Worm (Caenorhabditis elegans): Measurements from ENCODE around the gene srg-26.

DNA sequence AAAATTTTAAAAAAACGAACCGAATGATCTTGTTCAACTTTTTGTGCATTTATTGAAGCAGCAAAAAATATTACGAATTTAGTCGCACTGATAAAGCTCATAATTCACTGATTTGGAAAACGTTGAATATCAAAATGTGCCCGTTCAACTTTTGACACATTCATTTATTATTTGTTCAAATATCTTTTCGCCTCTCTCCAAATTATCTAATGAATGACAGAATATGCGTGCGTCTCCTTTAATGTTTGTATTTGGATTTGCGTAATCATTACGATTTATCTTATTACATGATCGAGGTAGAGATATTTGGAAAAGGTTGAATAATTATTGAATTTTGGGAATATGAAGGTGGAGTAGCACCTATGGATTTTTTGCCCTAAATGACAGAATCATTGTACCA lies 18.4 kb downstream of the srg-26 start, which contains the start of gene T09D3.3:
- TF ChIP-seq dve-1 (tag; optimal IDR thresholded peaks at IDR 0.05): no peak
- TF ChIP-seq pqm-1 (tag; optimal IDR thresholded peaks at IDR 0.05): no peak
- no peak for TF ChIP-seq elt-2 (tag; optimal IDR thresholded peaks at IDR 0.05)
- no peak for TF ChIP-seq ceh-30 (tag; optimal IDR thresholded peaks at IDR 0.05)
- TF ChIP-seq Y22D7AL.16 (tag; optimal IDR thresholded peaks at IDR 0.05): no peak
- TF ChIP-seq pha-4 (tag; optimal IDR thresholded peaks at IDR 0.05): no peak
- TF ChIP-seq unc-55 (GFP tag; optimal IDR thresholded peaks at IDR 0.05): no peak
